Worm (Caenorhabditis elegans): ENCODE data around the gene F23H12.5.

ce11 chrV:12408996-12409395 is 50.5 kb downstream of the F23H12.5 start:
- no peak for TF ChIP-seq ama-1 (optimal IDR thresholded peaks at IDR 0.05)
- TF ChIP-seq sea-1 (GFP tag; conservative IDR thresholded peaks at IDR 0.05), result no peak
- TF ChIP-seq aly-1 (tag; optimal IDR thresholded peaks at IDR 0.05), result no peak
- TF ChIP-seq F13C5.2 (tag; optimal IDR thresholded peaks at IDR 0.05), result no peak
- TF ChIP-seq B0310.2 (tag; optimal IDR thresholded peaks at IDR 0.05), result no peak
- TF ChIP-seq scrt-1 (GFP tag; IDR thresholded peaks at IDR 0.05), result no peak
- no peak for TF ChIP-seq flt-1 (GFP tag; IDR thresholded peaks at IDR 0.05)
- no peak for TF ChIP-seq tbx-11 (GFP tag; IDR thresholded peaks at IDR 0.05)
- no peak for TF ChIP-seq ceh-13 (GFP tag; optimal IDR thresholded peaks at IDR 0.05)
- TF ChIP-seq hmg-4 (GFP tag; optimal IDR thresholded peaks at IDR 0.05), result no peak
- no peak for TF ChIP-seq tra-4 (tag; optimal IDR thresholded peaks at IDR 0.05)
